Worm (Caenorhabditis elegans): ENCODE data around the gene sgn-1.
A peak's percentile ranks its signal among the peaks of the same experiment; 100 is the strongest.

sgn-1 gene

ce11 chrII:8770675-8771074, 12.8 kb downstream of the sgn-1 start, which contains the start of gene let-19:
Gene let-19, plus strand, starts transcription at chrII:8770975.
- TF ChIP-seq lsy-2 (tag; optimal IDR thresholded peaks at IDR 0.05) (no peak), C04F5.9 (tag; optimal IDR thresholded peaks at IDR 0.05) (no peak), elt-3 (tag; optimal IDR thresholded peaks at IDR 0.05) (no peak), nhr-47 (tag; optimal IDR thresholded peaks at IDR 0.05) (no peak), pag-3 (tag; optimal IDR thresholded peaks at IDR 0.05; ENCODE audit: borderline replicate concordance, insufficient read depth) (no peak), egl-13 (tag; optimal IDR thresholded peaks at IDR 0.05) (no peak), nhr-237 (tag; optimal IDR thresholded peaks at IDR 0.05) (no peak)

DNA sequence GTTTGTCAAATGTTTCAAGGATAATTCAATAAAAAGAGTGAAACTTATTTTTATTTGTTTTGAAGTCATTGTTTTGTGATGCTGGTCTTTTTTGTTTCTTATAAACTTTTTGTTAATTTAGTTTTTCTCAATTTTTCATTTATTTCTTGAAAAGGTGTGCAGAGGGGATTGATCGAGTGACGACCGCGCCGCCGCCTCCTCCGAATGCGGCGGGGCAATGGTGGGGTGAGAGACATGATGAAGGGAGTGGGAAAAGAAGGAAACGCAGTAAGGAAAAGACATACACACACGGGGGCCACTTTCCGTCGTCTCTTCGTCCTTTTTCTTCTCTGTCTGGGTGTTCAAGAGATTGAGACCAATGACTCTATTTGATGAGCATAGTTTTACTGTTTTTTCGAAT, 14.1 kb downstream of the sgn-1 start:
- TF ChIP-seq jun-1 (tag; optimal IDR thresholded peaks at IDR 0.05) (no peak), mep-1 (tag; optimal IDR thresholded peaks at IDR 0.05) (peak; percentile 36), nhr-20 (tag; optimal IDR thresholded peaks at IDR 0.05) (peak; percentile 12), lir-3 (tag; optimal IDR thresholded peaks at IDR 0.05; ENCODE audit: poor library complexity) (no peak), dpl-1 (GFP tag; optimal IDR thresholded peaks at IDR 0.05) (peak in 1 of 3 experiments; percentile 4), nhr-19 (GFP tag; conservative IDR thresholded peaks at IDR 0.05) (no peak), lin-14 (GFP tag; optimal IDR thresholded peaks at IDR 0.05) (peak; percentile 60), efl-1 (optimal IDR thresholded peaks at IDR 0.05) (peak in 1 of 2 experiments; percentile 15), efl-1 (GFP tag; optimal IDR thresholded peaks at IDR 0.05 in 1 of 2) (peak in 1 of 2 experiments; percentile 57), blmp-1 (tag; optimal IDR thresholded peaks at IDR 0.05) (peak; percentile 18), lsy-2 (tag; optimal IDR thresholded peaks at IDR 0.05) (peak in 1 of 2 experiments; percentile 36), F16B12.6 (tag; optimal IDR thresholded peaks at IDR 0.05) (peak; percentile 18), ceh-82 (tag; optimal IDR thresholded peaks at IDR 0.05) (peak in 1 of 3 experiments; percentile 7), lin-35 (GFP tag; optimal IDR thresholded peaks at IDR 0.05) (peak in 1 of 2 experiments; percentile 35), pax-3 (tag; optimal IDR thresholded peaks at IDR 0.05) (no peak), pqm-1 (tag; optimal IDR thresholded peaks at IDR 0.05) (no peak), snu-23 (GFP tag; optimal IDR thresholded peaks at IDR 0.05) (peak; percentile 31), hlh-4 (tag; optimal IDR thresholded peaks at IDR 0.05) (no peak), rnt-1 (tag; optimal IDR thresholded peaks at IDR 0.05) (peak; percentile 11)

DNA sequence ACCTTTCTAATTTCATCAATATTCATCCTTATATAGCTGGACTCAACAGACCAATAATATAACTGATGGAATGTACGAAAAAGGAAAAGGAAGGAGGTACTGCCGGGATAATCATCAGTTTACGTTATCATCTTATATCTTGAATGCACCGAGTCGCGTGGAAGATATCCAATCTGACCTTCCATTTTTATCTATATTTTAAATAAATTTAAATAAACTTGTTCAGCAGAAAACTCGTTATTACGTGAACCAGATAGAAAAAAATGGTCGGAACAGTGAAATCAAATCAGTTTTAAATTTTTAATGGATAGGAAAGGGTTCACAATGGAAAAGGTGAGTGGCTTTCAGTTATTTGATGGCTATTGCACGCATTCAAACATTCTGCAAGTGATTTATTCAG, 16.6 kb downstream of the sgn-1 start, which contains the start of gene pah-1:
pah-1 (minus strand) TSS at position 101 of the 400 bp plus-strand sequence.
- TF ChIP-seq nhr-19 (GFP tag; conservative IDR thresholded peaks at IDR 0.05), result no peak
- no peak for TF ChIP-seq zip-4 (GFP tag; optimal IDR thresholded peaks at IDR 0.05)
- TF ChIP-seq nhr-47 (tag; optimal IDR thresholded peaks at IDR 0.05), result no peak
- no peak for TF ChIP-seq aly-2 (tag; optimal IDR thresholded peaks at IDR 0.05)

DNA sequence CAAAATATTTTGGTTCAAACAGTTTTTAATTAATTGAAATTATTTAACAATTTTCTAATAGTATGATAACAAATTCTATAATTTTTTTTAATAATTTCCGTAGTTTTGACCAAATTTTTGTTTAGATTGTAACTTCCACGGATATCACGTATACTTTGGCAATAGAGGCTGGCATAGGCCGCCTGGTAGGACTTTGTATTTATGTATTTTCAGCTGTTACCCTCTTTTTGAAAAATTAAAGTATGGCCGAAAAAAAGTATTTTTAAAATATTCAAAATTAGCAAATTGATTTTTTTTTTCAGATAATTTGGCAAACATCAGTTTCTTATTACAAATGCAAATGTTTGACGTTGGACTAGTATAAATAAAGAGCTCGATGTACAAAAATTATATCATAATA, 17.0 kb downstream of the sgn-1 start, which contains the start of the genes nsph-1.1 and K08F8.15:
nsph-1.1 (plus strand) TSS at position 301 of the 400 bp plus-strand sequence.
K08F8.15 (plus strand) TSS at position 335 of the 400 bp plus-strand sequence.
- no peak for TF ChIP-seq lin-14 (GFP tag; optimal IDR thresholded peaks at IDR 0.05)
- no peak for TF ChIP-seq snu-23 (GFP tag; optimal IDR thresholded peaks at IDR 0.05)
- TF ChIP-seq nhr-71 (tag; optimal IDR thresholded peaks at IDR 0.05), result no peak
- TF ChIP-seq hlh-4 (tag; optimal IDR thresholded peaks at IDR 0.05), result no peak
- TF ChIP-seq fkh-4 (tag; optimal IDR thresholded peaks at IDR 0.05; ENCODE audit: borderline replicate concordance), result no peak
- no peak for TF ChIP-seq ceh-90 (tag; optimal IDR thresholded peaks at IDR 0.05)
- TF ChIP-seq rnt-1 (tag; optimal IDR thresholded peaks at IDR 0.05), result no peak
- no peak for TF ChIP-seq nhr-28 (tag; optimal IDR thresholded peaks at IDR 0.05)
- no peak for TF ChIP-seq zip-4 (GFP tag; optimal IDR thresholded peaks at IDR 0.05)
- no peak for TF ChIP-seq sup-37 (GFP tag; optimal IDR thresholded peaks at IDR 0.05)
- no peak for TF ChIP-seq lir-3 (tag; optimal IDR thresholded peaks at IDR 0.05; ENCODE audit: poor library complexity)
- TF ChIP-seq C34B4.2 (tag; optimal IDR thresholded peaks at IDR 0.05), result no peak
- TF ChIP-seq unc-86 (tag; optimal IDR thresholded peaks at IDR 0.05), result no peak
- TF ChIP-seq nhr-84 (tag; optimal IDR thresholded peaks at IDR 0.05), result no peak
- no peak for TF ChIP-seq egl-27 (tag; optimal IDR thresholded peaks at IDR 0.05)
- no peak for TF ChIP-seq sptf-1 (tag; optimal IDR thresholded peaks at IDR 0.05)
- TF ChIP-seq nhr-20 (tag; optimal IDR thresholded peaks at IDR 0.05), result no peak
- TF ChIP-seq ceh-82 (tag; optimal IDR thresholded peaks at IDR 0.05), result no peak
- TF ChIP-seq aly-2 (tag; optimal IDR thresholded peaks at IDR 0.05), result no peak

All from whole organism, L1 larva.